Worm (Caenorhabditis elegans) whole organism, L4/young adult: ENCODE results near the gene pals-19.
"Not testable (repeated sequence)": the region's sequence is repeated elsewhere in the genome, so short reads cannot be mapped to it uniquely, and the experiment has no call there.

Experiments
- W03F9.2 ChIP-seq: fragments of 150-350 bp; optimal IDR thresholded peaks from 2 replicates; lab custom pipeline; 2014; ENCODE audit warnings: missing biosample characterization, missing genetic modification characterization
- dao-5 ChIP-seq: sonication (generic microtip); optimal IDR thresholded peaks from 2 replicates; lab custom pipeline; 2016; ENCODE audit warnings: missing genotype, missing genetic modification characterization, moderate library complexity, missing compliant biosample characterization
- him-1 ChIP-seq: sonication (generic microtip); optimal IDR thresholded peaks from 2 replicates; lab custom pipeline; 2016; ENCODE audit warnings: missing genotype, missing genetic modification reagents, missing genetic modification characterization, missing compliant biosample characterization

pals-19 gene

ce11 chrIII:1401497-1401990 lies at the start of gene pals-19:
pals-19 (plus strand) TSS chrIII:1401940.
- TF ChIP-seq dao-5 (tag; lab: Kevin White, UChicago) (no peak), him-1 (no peak)

- TF ChIP-seq him-1: no peak
These were observed 47.2 kb upstream of the pals-19 start for ce11 chrIII:1354523-1354922.

DNA sequence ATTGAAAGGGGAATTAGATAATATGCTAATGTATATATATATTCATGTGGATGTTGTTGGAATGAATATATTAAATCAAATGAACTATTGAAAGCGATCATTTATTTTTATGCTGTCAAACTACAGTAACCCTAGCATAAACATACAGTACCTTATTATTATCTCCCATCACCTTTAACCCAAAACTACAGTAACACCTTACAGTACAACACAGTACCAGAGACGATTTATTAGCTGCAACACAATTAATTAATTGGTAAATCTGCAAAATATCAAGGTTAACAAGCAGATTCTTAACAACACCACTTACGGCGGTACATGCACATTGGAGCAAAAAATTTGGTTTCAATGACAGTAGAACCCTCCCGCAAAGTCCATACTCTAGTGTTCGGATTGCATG lies 46.4 kb upstream of the pals-19 start, which contains the start of gene Y82E9BL.1:
Y82E9BL.1 (minus strand) TSS at position 101 of the 400 bp plus-strand sequence.
- TF ChIP-seq him-1 (no peak), W03F9.2 (tag; lab: Kevin White, UChicago) (no peak), dao-5 (tag; lab: Kevin White, UChicago) (no peak)

DNA sequence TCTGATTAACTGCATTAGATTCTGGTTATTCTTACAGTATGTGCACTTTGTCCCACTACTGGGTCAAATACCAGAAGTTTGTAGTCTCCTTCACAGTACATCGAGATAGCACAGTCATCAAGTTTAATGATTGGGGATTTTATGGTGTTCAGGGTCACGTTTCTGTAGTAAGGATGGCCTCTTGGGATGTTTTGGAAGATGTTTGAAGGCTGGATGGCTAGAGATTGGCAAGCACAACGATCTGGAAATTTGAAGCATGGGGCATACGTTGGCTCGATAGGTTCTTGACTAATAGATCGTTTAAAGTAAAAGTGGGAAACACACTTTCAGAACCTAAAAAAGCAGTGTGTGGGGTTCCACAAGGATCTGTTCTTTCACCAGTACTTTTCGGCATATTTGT lies 43.8 kb upstream of the pals-19 start, which contains the start of gene Y82E9BR.8:
Y82E9BR.8 (minus strand) TSS at position 101 of the 400 bp plus-strand sequence.
- not testable (repeated sequence) for TF ChIP-seq dao-5 (tag; lab: Kevin White, UChicago); W03F9.2 (tag; lab: Kevin White, UChicago); him-1

- TF ChIP-seq dao-5 (tag; lab: Kevin White, UChicago) (no peak), him-1 (no peak), W03F9.2 (tag; lab: Kevin White, UChicago) (no peak)
These were observed 42.1 kb upstream of the pals-19 start, which contains the start of gene Y82E9BR.9 for ce11 chrIII:1359669-1360068. Y82E9BR.9 (minus strand) TSS chrIII:1359769.

ce11 chrIII:1372563-1372962 lies 29.2 kb upstream of the pals-19 start:
- TF ChIP-seq W03F9.2 (tag; lab: Kevin White, UChicago): no peak
- TF ChIP-seq dao-5 (tag; lab: Kevin White, UChicago): no peak
- no peak for TF ChIP-seq him-1

DNA sequence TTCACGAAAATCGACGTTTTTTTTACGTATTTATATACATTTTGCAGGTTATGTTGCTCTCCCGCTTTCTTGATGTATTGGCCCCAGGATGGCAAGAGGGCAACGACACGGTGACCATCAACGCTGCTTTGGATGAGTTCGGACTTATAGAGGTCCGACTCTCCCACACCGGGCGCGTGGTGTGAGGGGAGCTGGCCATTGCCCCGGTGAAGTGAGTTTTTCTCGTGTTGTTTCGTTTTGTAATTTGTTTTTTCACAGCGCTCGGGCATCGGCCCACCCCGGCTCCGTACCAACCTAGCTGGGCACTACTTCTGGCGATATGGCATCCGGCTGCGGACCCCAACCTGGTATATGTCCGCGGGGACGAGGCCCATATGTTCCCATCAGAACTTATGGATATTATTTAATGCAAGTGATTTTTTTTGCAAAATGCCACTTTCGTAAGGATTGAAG lies 27.4 kb upstream of the pals-19 start, which contains the start of gene Y82E9BR.20:
Y82E9BR.20 (plus strand) TSS at position 51 of the 453 bp plus-strand sequence.
- TF ChIP-seq him-1 (no peak), dao-5 (tag; lab: Kevin White, UChicago) (no peak), W03F9.2 (tag; lab: Kevin White, UChicago) (no peak)

DNA sequence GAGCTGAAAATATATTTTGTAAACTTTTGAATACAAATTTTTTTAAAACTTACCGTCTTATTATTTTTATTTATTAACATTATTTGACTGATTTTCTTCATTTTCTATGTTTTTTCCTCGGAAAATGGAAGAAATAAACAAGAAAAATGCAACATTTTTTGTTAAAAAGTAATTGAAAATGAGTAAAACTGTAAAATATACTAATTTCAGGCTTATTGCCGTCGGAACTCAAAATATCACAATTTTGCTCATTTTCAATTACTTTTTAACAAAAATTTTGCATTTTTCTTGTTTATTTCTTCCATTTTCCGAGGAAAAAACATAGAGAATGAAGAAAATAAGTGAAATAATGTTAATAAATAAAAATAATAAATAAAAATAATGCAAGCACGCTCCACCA lies 26.2 kb upstream of the pals-19 start, which contains the start of gene Y82E9BR.10:
Y82E9BR.10 (minus strand) TSS at position 101 of the 400 bp plus-strand sequence.
- not testable (repeated sequence) for TF ChIP-seq dao-5 (tag; lab: Kevin White, UChicago); him-1; W03F9.2 (tag; lab: Kevin White, UChicago)

DNA sequence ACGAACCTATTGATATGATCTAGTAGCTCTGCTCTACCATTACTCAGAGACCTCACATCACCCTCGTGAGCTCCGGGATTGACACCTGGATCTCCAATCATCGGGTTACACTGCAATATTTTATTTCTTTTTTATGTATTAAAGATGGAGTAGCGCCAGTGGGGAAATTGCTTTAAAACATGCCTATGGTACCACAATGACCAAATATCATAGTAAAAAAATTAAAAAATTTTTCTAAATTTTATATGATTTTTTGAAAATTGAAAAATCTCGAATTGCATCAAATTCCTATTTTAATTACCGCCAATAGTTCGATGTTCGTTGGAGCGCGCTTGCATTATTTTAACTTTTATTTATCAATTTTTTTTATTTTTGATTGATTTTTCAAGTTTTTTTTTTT lies 23.8 kb upstream of the pals-19 start, which contains the start of gene pals-40:
pals-40 (minus strand) TSS at position 101 of the 400 bp plus-strand sequence.
- TF ChIP-seq him-1; W03F9.2 (tag; lab: Kevin White, UChicago); dao-5 (tag; lab: Kevin White, UChicago): not testable (repeated sequence)

ce11 chrIII:1380535-1381274 lies 21.0 kb upstream of the pals-19 start, which contains the start of the genes pals-21 and Y82E9BR.6:
pals-21 (minus strand) TSS chrIII:1380635.
Y82E9BR.6 (plus strand) TSS chrIII:1381224.
- TF ChIP-seq him-1 (no peak), dao-5 (tag; lab: Kevin White, UChicago) (no peak), W03F9.2 (tag; lab: Kevin White, UChicago) (no peak)

- TF ChIP-seq dao-5 (tag; lab: Kevin White, UChicago) (no peak), W03F9.2 (tag; lab: Kevin White, UChicago) (no peak), him-1 (no peak)
These were observed 18.3 kb upstream of the pals-19 start for ce11 chrIII:1383483-1383882.

- no peak for TF ChIP-seq dao-5 (tag; lab: Kevin White, UChicago)
- TF ChIP-seq W03F9.2 (tag; lab: Kevin White, UChicago): no peak
- TF ChIP-seq him-1: no peak
These were observed 17.6 kb upstream of the pals-19 start, which contains the start of the genes fbxa-138 and Y82E9BR.5 for ce11 chrIII:1384092-1384491. fbxa-138 (minus strand) TSS chrIII:1384252. Y82E9BR.5 (plus strand) TSS chrIII:1384370.

DNA sequence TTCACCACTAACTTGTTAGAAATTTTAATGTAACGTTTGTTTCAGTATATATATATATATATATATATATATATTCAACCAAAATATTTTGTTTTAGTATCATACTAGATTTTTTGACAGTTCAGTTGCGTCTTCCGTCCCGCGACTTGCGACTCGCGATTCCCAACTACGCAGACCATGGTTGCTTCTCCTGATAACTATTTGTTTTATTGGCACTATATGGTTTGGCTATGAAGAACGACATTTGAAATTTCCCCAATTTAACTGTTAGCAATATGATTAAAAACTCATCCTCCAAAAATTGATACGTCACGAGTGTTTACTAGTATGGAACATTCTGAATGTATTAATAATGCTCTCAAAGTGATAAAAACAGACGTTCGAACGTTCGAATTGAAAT lies 17.0 kb upstream of the pals-19 start:
- TF ChIP-seq dao-5 (tag; lab: Kevin White, UChicago): no peak
- TF ChIP-seq W03F9.2 (tag; lab: Kevin White, UChicago): no peak
- TF ChIP-seq him-1: no peak
